Worm (Caenorhabditis elegans) whole organism, L1 larva: ENCODE data around the gene nas-38.

Source experiments
- C04F5.9 ChIP-seq: sonication (generic microtip); optimal IDR thresholded peaks from 2 replicates; lab custom pipeline; 2016; ENCODE audit warnings: missing genetic modification characterization, missing compliant biosample characterization
- C16A3.4 ChIP-seq: fragments of 150-350 bp; optimal IDR thresholded peaks from 2 replicates; lab custom pipeline; 2014; ENCODE audit warnings: missing biosample characterization, missing genetic modification characterization
- C34B4.2 ChIP-seq: sonication (generic microtip); optimal IDR thresholded peaks from 2 replicates; lab custom pipeline; 2017; ENCODE audit warnings: mild to moderate bottlenecking, missing genetic modification characterization, missing compliant biosample characterization
- F16B12.6 ChIP-seq: fragments of 150-350 bp; optimal IDR thresholded peaks from 2 replicates; lab custom pipeline; 2014; ENCODE audit warnings: missing biosample characterization, missing genetic modification characterization
- Y116A8C.19 ChIP-seq: sonication (generic microtip); optimal IDR thresholded peaks from 2 replicates; lab custom pipeline; 2016; ENCODE audit warnings: missing compliant biosample characterization, missing genetic modification characterization, borderline replicate concordance
- aha-1 ChIP-seq: fragments of 150-350 bp; optimal IDR thresholded peaks from 2 replicates; lab custom pipeline; 2014; ENCODE audit warnings: missing biosample characterization, missing genetic modification characterization
- ama-1 ChIP-seq: fragments of 150-350 bp; optimal IDR thresholded peaks from 2 replicates; lab custom pipeline; 2014
- ceh-63 ChIP-seq: fragments of 200-800 bp; sonication (Bioruptor generic); optimal IDR thresholded peaks from 2 replicates; lab custom pipeline; 2018; ENCODE audit warnings: mild to moderate bottlenecking, missing genetic modification characterization, missing compliant biosample characterization
- ces-1 ChIP-seq: fragments of 150-350 bp; optimal IDR thresholded peaks from 2 replicates; lab custom pipeline; 2014; ENCODE audit warnings: missing biosample characterization, missing genetic modification reagents, missing genetic modification characterization
- dpl-1 ChIP-seq, 3 experiments: fragments of 150-350 bp in 2 of 3; sonication (generic microtip) in 1 of 3; optimal IDR thresholded peaks; 2 replicates each; lab custom pipeline; 2014 to 2017; ENCODE audit warnings: missing biosample characterization in 3 of 3, missing genetic modification characterization in 3 of 3, missing genetic modification reagents in 3 of 3
- efl-1 ChIP-seq, 4 experiments: fragments of 150-350 bp; optimal IDR thresholded peaks in 3 of 4; peaks in 1 of 4; 1 replicate in 1 of 4; 2 replicates in 3 of 4; lab custom pipeline; 2014; ENCODE audit warnings: missing biosample characterization in 2 of 4, missing genetic modification characterization in 2 of 4, missing genetic modification reagents in 2 of 4
- efl-3 ChIP-seq: fragments of 200-800 bp; sonication (Bioruptor generic); optimal IDR thresholded peaks from 2 replicates; lab custom pipeline; 2018; ENCODE audit warnings: mild to moderate bottlenecking, missing genetic modification characterization, missing compliant biosample characterization
- elt-2 ChIP-seq: sonication (generic microtip); optimal IDR thresholded peaks from 2 replicates; lab custom pipeline; 2016; ENCODE audit warnings: missing genetic modification characterization, mild to moderate bottlenecking, inconsistent platforms, missing compliant biosample characterization, missing genetic modification reagents
- fkh-10 ChIP-seq: sonication (generic microtip); optimal IDR thresholded peaks from 2 replicates; lab custom pipeline; 2017; ENCODE audit warnings: missing biosample characterization, missing genetic modification reagents, missing genetic modification characterization
- fkh-4 ChIP-seq: sonication (generic microtip); optimal IDR thresholded peaks from 2 replicates; lab custom pipeline; 2016; ENCODE audit warnings: missing compliant biosample characterization, missing genetic modification characterization, borderline replicate concordance
- fos-1 ChIP-seq: fragments of 150-350 bp; optimal IDR thresholded peaks from 2 replicates; lab custom pipeline; 2014; ENCODE audit warnings: missing biosample characterization, missing genetic modification characterization
- hlh-17 ChIP-seq: fragments of 200-800 bp; sonication (Bioruptor generic); optimal IDR thresholded peaks from 2 replicates; lab custom pipeline; 2018; ENCODE audit warnings: missing genetic modification characterization, mild to moderate bottlenecking, missing compliant biosample characterization, moderate library complexity, borderline replicate concordance
- hlh-4 ChIP-seq: sonication (generic microtip); optimal IDR thresholded peaks from 2 replicates; lab custom pipeline; 2016; ENCODE audit warnings: mild to moderate bottlenecking, missing genetic modification characterization, missing compliant biosample characterization
- jun-1 ChIP-seq: fragments of 150-350 bp; optimal IDR thresholded peaks from 2 replicates; lab custom pipeline; 2014; ENCODE audit warnings: missing biosample characterization, missing genetic modification reagents, missing genetic modification characterization
- lin-13 ChIP-seq: fragments of 150-350 bp; optimal IDR thresholded peaks from 2 replicates; lab custom pipeline; 2014; ENCODE audit warnings: missing biosample characterization, missing genetic modification reagents, missing genetic modification characterization
- lin-14 ChIP-seq: fragments of 200-800 bp; sonication (Bioruptor generic); optimal IDR thresholded peaks from 2 replicates; lab custom pipeline; 2018; ENCODE audit warnings: mild to moderate bottlenecking, missing genetic modification characterization, moderate library complexity, missing compliant biosample characterization
- lin-35 ChIP-seq, 2 experiments: fragments of 150-350 bp; optimal IDR thresholded peaks; 2 replicates each; lab custom pipeline; 2014; ENCODE audit warnings: missing biosample characterization in 2 of 2, missing genetic modification characterization in 2 of 2, missing genetic modification reagents in 2 of 2
- mab-9 ChIP-seq: fragments of 200-800 bp; sonication (Bioruptor generic); IDR thresholded peaks from 2 replicates; pipeline ENCODE4 v1.3.6; 2022; ENCODE audit warnings: missing genetic modification reagents, missing genetic modification characterization, missing compliant biosample characterization
- nhr-237 ChIP-seq: fragments of 150-350 bp; optimal IDR thresholded peaks from 2 replicates; lab custom pipeline; 2014; ENCODE audit warnings: missing biosample characterization, missing genetic modification characterization
- nhr-28 ChIP-seq: fragments of 150-350 bp; optimal IDR thresholded peaks from 2 replicates; lab custom pipeline; 2014; ENCODE audit warnings: missing biosample characterization, missing genetic modification characterization
- nhr-84 ChIP-seq: sonication (generic microtip); optimal IDR thresholded peaks from 2 replicates; lab custom pipeline; 2017; ENCODE audit warnings: missing biosample characterization, missing genetic modification characterization
- rnt-1 ChIP-seq: sonication (generic microtip); optimal IDR thresholded peaks from 2 replicates; lab custom pipeline; 2016; ENCODE audit warnings: mild to moderate bottlenecking, missing genetic modification characterization, moderate library complexity, missing compliant biosample characterization
- skn-1 ChIP-seq: fragments of 150-350 bp; optimal IDR thresholded peaks from 2 replicates; lab custom pipeline; 2014; ENCODE audit warnings: missing biosample characterization, missing genetic modification characterization
- sptf-1 ChIP-seq: fragments of 150-350 bp; optimal IDR thresholded peaks from 2 replicates; lab custom pipeline; 2014; ENCODE audit warnings: missing biosample characterization, missing genetic modification characterization
- unc-130 ChIP-seq: fragments of 150-350 bp; optimal IDR thresholded peaks from 2 replicates; lab custom pipeline; 2017; ENCODE audit warnings: missing biosample characterization, missing genetic modification characterization, inconsistent platforms
- unc-62 ChIP-seq: fragments of 150-350 bp; optimal IDR thresholded peaks from 2 replicates; lab custom pipeline; 2014; ENCODE audit warnings: missing biosample characterization, missing genetic modification reagents, missing genetic modification characterization
- vab-15 ChIP-seq: sonication (generic microtip); optimal IDR thresholded peaks from 2 replicates; lab custom pipeline; 2017; ENCODE audit warnings: missing genotype, mild to moderate bottlenecking, missing genetic modification characterization, missing compliant biosample characterization
- ztf-11 ChIP-seq, 2 experiments: sonication (generic microtip); optimal IDR thresholded peaks; 2 replicates each; lab custom pipeline; 2016 to 2017; ENCODE audit warnings: missing genetic modification characterization in 2 of 2, missing biosample characterization in 1 of 2, missing compliant biosample characterization in 1 of 2

Gene nas-38

DNA sequence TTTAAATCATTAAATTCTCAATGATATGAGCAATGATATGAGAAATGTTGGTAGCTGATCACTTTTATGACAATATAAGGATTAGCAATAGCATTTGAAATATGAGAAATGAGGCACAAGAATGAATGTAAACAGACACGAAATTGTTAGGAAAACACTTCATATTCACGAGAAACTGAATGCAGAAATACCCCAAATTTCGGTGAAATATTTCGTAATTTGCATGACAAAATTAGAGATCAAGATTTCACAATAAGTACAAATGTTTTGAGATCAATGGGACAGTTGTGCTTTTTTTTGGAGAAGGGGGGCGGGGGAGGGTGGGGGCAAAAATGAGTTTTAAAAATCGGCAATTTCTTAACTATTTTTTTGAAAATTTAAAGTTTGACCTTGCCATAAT is 21.6 kb upstream of the nas-38 start:
- no peak for TF ChIP-seq unc-130 (tag; lab: Kevin White, UChicago)
- peak; percentile 99 for TF ChIP-seq skn-1 (tag; lab: Kevin White, UChicago)

- TF ChIP-seq fkh-10 (GFP tag; lab: Kevin White, UChicago) (no peak), aha-1 (tag; lab: Kevin White, UChicago) (no peak), ztf-11 (tag; optimal IDR thresholded peaks at IDR 0.05; lab: Kevin White, UChicago) (no peak), lin-13 (no peak), nhr-28 (no peak), sptf-1 (tag; lab: Kevin White, UChicago) (no peak), C16A3.4 (tag; lab: Kevin White, UChicago) (no peak), C34B4.2 (tag; lab: Kevin White, UChicago) (no peak), ces-1 (GFP tag; lab: Kevin White, UChicago) (no peak)
Measured at ce11 chrX:538083-538482, 19.9 kb upstream of the nas-38 start.

DNA sequence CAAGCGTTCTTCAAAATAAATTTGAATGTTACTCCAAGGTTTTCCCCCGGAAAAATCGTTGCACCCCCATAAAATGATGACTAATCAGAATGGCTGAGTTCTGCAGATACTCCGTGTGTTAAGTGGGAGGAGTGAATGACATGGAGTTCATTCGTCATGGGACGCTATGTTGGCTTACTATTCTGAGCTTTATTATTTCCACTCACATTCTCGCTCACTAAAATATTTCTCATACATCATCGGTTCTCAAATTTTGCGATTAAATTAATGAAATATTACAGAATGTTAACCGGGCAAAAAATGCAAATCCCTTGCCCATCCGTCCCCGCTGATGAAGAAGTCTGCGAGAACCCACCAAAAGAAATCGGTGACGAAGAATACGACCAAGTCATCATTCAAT is 15.2 kb upstream of the nas-38 start, which contains the start of gene F28C10.1:
Gene F28C10.1, plus strand, starts transcription at position 301 of the 400 bp plus-strand sequence.
- TF ChIP-seq hlh-17 (no peak), lin-35 (GFP tag; optimal IDR thresholded peaks at IDR 0.05; lab: Kevin White, UChicago) (no peak)
- TF ChIP-seq, all 84 proteins: peak for 0

- TF ChIP-seq lin-14 (GFP tag; lab: Kevin White, UChicago), result no peak
- peak in 1 of 2 experiments; percentile 25 for TF ChIP-seq lin-35 (GFP tag; optimal IDR thresholded peaks at IDR 0.05; lab: Kevin White, UChicago)
- TF ChIP-seq elt-2, result peak; percentile 49
Measured at ce11 chrX:551175-551729, 6.7 kb upstream of the nas-38 start, which contains the start of gene F57C12.2. F57C12.2 (minus strand) TSS chrX:551392.

DNA sequence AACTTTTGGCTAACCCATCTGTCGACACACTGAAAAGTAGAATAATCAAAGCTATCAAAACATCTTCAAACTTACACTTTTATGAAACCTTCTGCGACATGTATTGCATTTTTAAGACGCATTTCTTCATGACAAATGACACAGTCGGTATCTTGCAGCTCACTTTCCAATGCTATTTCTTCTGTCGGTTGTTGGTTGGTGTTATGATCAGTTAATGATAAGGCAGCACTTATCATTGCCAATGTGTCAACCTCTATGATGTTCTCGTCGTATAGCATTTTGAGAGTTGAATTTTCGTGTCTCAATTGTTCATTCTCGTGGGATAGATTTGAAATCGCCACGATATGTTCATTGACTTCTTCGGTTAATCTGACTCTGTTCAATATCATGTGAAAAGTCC is 4.5 kb upstream of the nas-38 start:
- TF ChIP-seq hlh-17 (no peak), lin-35 (GFP tag; optimal IDR thresholded peaks at IDR 0.05; lab: Kevin White, UChicago) (peak in 1 of 2 experiments; percentile 19)
- TF ChIP-seq, all 84 proteins: peak for 1

DNA sequence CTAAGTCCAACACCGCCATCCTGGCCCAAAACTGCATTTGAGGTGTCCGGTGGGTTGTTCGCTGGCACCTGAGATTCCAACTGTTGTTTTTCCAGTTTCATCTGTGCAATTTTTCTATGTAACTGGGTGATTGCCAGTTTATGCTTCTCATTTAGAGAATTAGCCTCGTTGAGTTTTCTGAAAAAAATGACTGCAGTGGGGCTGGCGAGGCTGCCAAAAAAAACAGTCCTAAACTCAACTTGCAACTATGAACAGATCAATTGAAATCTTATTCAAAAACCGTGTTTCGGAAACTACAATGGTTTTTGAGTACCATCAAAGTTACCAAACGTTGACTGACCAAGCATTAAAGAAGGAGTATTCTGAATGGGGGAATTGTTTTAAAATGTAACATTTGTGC is 4.1 kb upstream of the nas-38 start, which contains the start of gene F57C12.6:
Gene F57C12.6, minus strand, starts transcription at position 101 of the 400 bp plus-strand sequence.
- TF ChIP-seq ceh-63 (GFP tag; lab: Kevin White, UChicago) (no peak), F16B12.6 (tag; lab: Kevin White, UChicago) (no peak), hlh-4 (tag; lab: Kevin White, UChicago) (no peak)

- no peak for TF ChIP-seq Y116A8C.19 (tag; lab: Kevin White, UChicago)
- TF ChIP-seq vab-15 (tag; lab: Kevin White, UChicago), result no peak
- no peak for TF ChIP-seq efl-1 (optimal IDR thresholded peaks at IDR 0.05; lab: Kevin White, UChicago)
- no peak for TF ChIP-seq efl-1 (GFP tag; optimal IDR thresholded peaks at IDR 0.05 in 1 of 2; lab: Kevin White, UChicago)
- TF ChIP-seq hlh-17, result no peak
- peak; percentile 66 for TF ChIP-seq elt-2
Measured at ce11 chrX:555043-555791, 2.7 kb upstream of the nas-38 start.

ce11 chrX:557195-557594 is 762 bp upstream of the nas-38 start, which contains the start of gene hlh-19:
hlh-19 (minus strand) TSS chrX:557295.
- no peak for TF ChIP-seq hlh-4 (tag; lab: Kevin White, UChicago)
- no peak for TF ChIP-seq skn-1 (tag; lab: Kevin White, UChicago)
- no peak for TF ChIP-seq rnt-1
- no peak for TF ChIP-seq fkh-4 (tag; lab: Kevin White, UChicago)
- no peak for TF ChIP-seq Y116A8C.19 (tag; lab: Kevin White, UChicago)
- TF ChIP-seq fos-1 (tag; lab: Kevin White, UChicago), result no peak
- TF ChIP-seq ztf-11 (tag; optimal IDR thresholded peaks at IDR 0.05; lab: Kevin White, UChicago), result no peak
- TF ChIP-seq efl-3, result no peak
- no peak for TF ChIP-seq jun-1 (tag; lab: Kevin White, UChicago)
- TF ChIP-seq hlh-17, result no peak
- TF ChIP-seq nhr-84 (tag; lab: Kevin White, UChicago), result no peak
- TF ChIP-seq unc-62, result no peak
- no peak for TF ChIP-seq nhr-237 (tag; lab: Kevin White, UChicago)
- no peak for TF ChIP-seq ceh-63 (GFP tag; lab: Kevin White, UChicago)
- no peak for TF ChIP-seq ama-1
- TF ChIP-seq mab-9 (GFP tag; lab: Robert Waterston, UW), result no peak
- TF ChIP-seq C04F5.9, result no peak
- no peak for TF ChIP-seq C34B4.2 (tag; lab: Kevin White, UChicago)
- TF ChIP-seq aha-1 (tag; lab: Kevin White, UChicago), result no peak
- TF ChIP-seq dpl-1 (GFP tag; optimal IDR thresholded peaks at IDR 0.05; lab: Kevin White, UChicago), result no peak
